Worm (Caenorhabditis elegans) whole organism, young adult: Measurements from ENCODE around the gene D1054.3.

Source experiments
- B0035.1 ChIP-seq: sonication (generic microtip); optimal IDR thresholded peaks from 2 replicates; lab custom pipeline; 2016; ENCODE audit warnings: missing genetic modification characterization, mild to moderate bottlenecking, missing compliant biosample characterization, missing genotype, missing genetic modification reagents
- B0261.1 ChIP-seq: sonication (generic microtip); optimal IDR thresholded peaks from 2 replicates; lab custom pipeline; 2016; ENCODE audit warnings: mild to moderate bottlenecking, missing genetic modification characterization, moderate library complexity, missing compliant biosample characterization
- C17E4.6 ChIP-seq: fragments of 200-800 bp; sonication (Bioruptor generic); IDR thresholded peaks from 2 replicates; pipeline ENCODE4 v1.3.6; 2022; ENCODE audit warnings: missing genetic modification reagents, missing genetic modification characterization, missing compliant biosample characterization
- F10E7.11 ChIP-seq: sonication (generic microtip); optimal IDR thresholded peaks from 2 replicates; lab custom pipeline; 2017; ENCODE audit warnings: mild to moderate bottlenecking, missing genetic modification characterization, moderate library complexity, missing compliant biosample characterization
- F52B5.7 ChIP-seq: sonication (generic microtip); optimal IDR thresholded peaks from 2 replicates; lab custom pipeline; 2016; ENCODE audit warnings: mild to moderate bottlenecking, missing genetic modification characterization, missing compliant biosample characterization
- F55B11.4 ChIP-seq: sonication (generic microtip); optimal IDR thresholded peaks from 2 replicates; lab custom pipeline; 2016; ENCODE audit warnings: missing compliant biosample characterization, missing genetic modification characterization, borderline replicate concordance; ENCODE audit not compliant: insufficient read depth
- F57C9.4 ChIP-seq: sonication (generic microtip); optimal IDR thresholded peaks from 2 replicates; lab custom pipeline; 2017; ENCODE audit warnings: mild to moderate bottlenecking, missing genetic modification characterization, missing compliant biosample characterization
- T07F8.4 ChIP-seq: sonication (generic microtip); optimal IDR thresholded peaks from 2 replicates; lab custom pipeline; 2016; ENCODE audit warnings: mild to moderate bottlenecking, missing genetic modification characterization, moderate library complexity, missing compliant biosample characterization
- Y53F4B.3 ChIP-seq: fragments of 200-800 bp; sonication (Bioruptor generic); IDR thresholded peaks from 2 replicates; pipeline ENCODE4 v1.3.6; 2022; ENCODE audit warnings: missing genetic modification reagents, missing genetic modification characterization, missing compliant biosample characterization
- Y53G8AR.9 ChIP-seq: fragments of 200-800 bp; sonication (Bioruptor generic); conservative IDR thresholded peaks from 2 replicates; pipeline ENCODE4 v1.3.6; 2022; ENCODE audit warnings: missing genetic modification reagents, missing genetic modification characterization, missing compliant biosample characterization
- ama-1 ChIP-seq, 3 experiments: fragments of 150-350 bp in 1 of 3; sonication (generic microtip) in 2 of 3; optimal IDR thresholded peaks; 2 replicates each; lab custom pipeline; 2014 to 2018; ENCODE audit warnings: missing biosample characterization in 2 of 3, missing genetic modification characterization in 2 of 3, missing genetic modification reagents in 2 of 3
- atf-7 ChIP-seq: sonication (generic microtip); optimal IDR thresholded peaks from 2 replicates; lab custom pipeline; 2017; ENCODE audit warnings: mild to moderate bottlenecking, missing genetic modification characterization, missing compliant biosample characterization
- attf-3 ChIP-seq: fragments of 200-800 bp; sonication (Bioruptor generic); conservative IDR thresholded peaks from 2 replicates; pipeline ENCODE4 v1.3.6; 2022; ENCODE audit warnings: missing genetic modification reagents, missing genetic modification characterization, missing compliant biosample characterization
- attf-5 ChIP-seq: fragments of 200-800 bp; sonication (Bioruptor generic); optimal IDR thresholded peaks from 2 replicates; lab custom pipeline; 2018; ENCODE audit warnings: mild to moderate bottlenecking, missing genetic modification characterization, missing compliant biosample characterization
- attf-6 ChIP-seq: fragments of 200-800 bp; sonication (Bioruptor generic); IDR thresholded peaks from 2 replicates; pipeline ENCODE4 v1.3.6; 2022; ENCODE audit warnings: missing genetic modification reagents, missing genetic modification characterization, missing compliant biosample characterization
- ccch-3 ChIP-seq: fragments of 200-800 bp; sonication (Bioruptor generic); optimal IDR thresholded peaks from 2 replicates; lab custom pipeline; 2018; ENCODE audit warnings: mild to moderate bottlenecking, missing genetic modification characterization, missing compliant biosample characterization
- ceh-100 ChIP-seq: fragments of 200-800 bp; sonication (Bioruptor generic); IDR thresholded peaks from 2 replicates; pipeline ENCODE4 v1.3.6; 2022; ENCODE audit warnings: missing genetic modification reagents, missing genetic modification characterization, missing compliant biosample characterization
- ceh-58 ChIP-seq: fragments of 200-800 bp; sonication (Bioruptor generic); IDR thresholded peaks from 2 replicates; pipeline ENCODE4 v1.3.6; 2022; ENCODE audit warnings: missing genetic modification characterization, missing compliant biosample characterization
- chd-7 ChIP-seq: sonication (generic microtip); optimal IDR thresholded peaks from 2 replicates; lab custom pipeline; 2016; ENCODE audit warnings: mild to moderate bottlenecking, missing genetic modification characterization, moderate library complexity, missing compliant biosample characterization
- dpl-1 ChIP-seq: fragments of 150-350 bp; optimal IDR thresholded peaks from 2 replicates; lab custom pipeline; 2014; ENCODE audit warnings: missing biosample characterization, missing genetic modification reagents, missing genetic modification characterization
- ets-4 ChIP-seq: fragments of 200-800 bp; sonication (Bioruptor generic); optimal IDR thresholded peaks from 2 replicates; lab custom pipeline; 2018; ENCODE audit warnings: mild to moderate bottlenecking, missing genetic modification characterization, missing compliant biosample characterization
- hlh-12 ChIP-seq: sonication (generic microtip); optimal IDR thresholded peaks from 2 replicates; lab custom pipeline; 2016; ENCODE audit warnings: missing genetic modification characterization, missing compliant biosample characterization
- hmg-1.2 ChIP-seq: fragments of 200-800 bp; sonication (Bioruptor generic); IDR thresholded peaks from 2 replicates; pipeline ENCODE4 v1.3.6; 2022; ENCODE audit warnings: missing genetic modification reagents, missing genetic modification characterization, missing compliant biosample characterization
- hmg-20 ChIP-seq: fragments of 200-800 bp; sonication (Bioruptor generic); IDR thresholded peaks from 2 replicates; pipeline ENCODE4 v1.3.6; 2022; ENCODE audit warnings: missing genetic modification reagents, missing genetic modification characterization, missing compliant biosample characterization
- hrde-1 ChIP-seq: sonication (generic microtip); optimal IDR thresholded peaks from 2 replicates; lab custom pipeline; 2016; ENCODE audit warnings: missing genetic modification characterization, mild to moderate bottlenecking, missing compliant biosample characterization, moderate library complexity, missing genotype, missing genetic modification reagents, borderline replicate concordance
- hsf-1 ChIP-seq: fragments of 200-800 bp; sonication (Bioruptor generic); IDR thresholded peaks from 2 replicates; pipeline ENCODE4 v1.3.6; 2022; ENCODE audit warnings: missing genetic modification reagents, missing genetic modification characterization, missing compliant biosample characterization
- let-607 ChIP-seq, 2 experiments: fragments of 200-800 bp in 1 of 2; sonication (Bioruptor generic) in 1 of 2; sonication (generic microtip) in 1 of 2; optimal IDR thresholded peaks; 2 replicates each; lab custom pipeline; 2016 to 2018; ENCODE audit warnings: mild to moderate bottlenecking in 2 of 2, missing compliant biosample characterization in 2 of 2, missing genetic modification characterization in 2 of 2, moderate library complexity in 2 of 2, missing genotype in 1 of 2
- lin-54 ChIP-seq: fragments of 200-800 bp; sonication (Bioruptor generic); optimal IDR thresholded peaks from 2 replicates; lab custom pipeline; 2018; ENCODE audit warnings: mild to moderate bottlenecking, missing genetic modification characterization, missing compliant biosample characterization
- madf-6 ChIP-seq: fragments of 200-800 bp; sonication (Bioruptor generic); IDR thresholded peaks from 2 replicates; pipeline ENCODE4 v1.3.6; 2022; ENCODE audit warnings: missing genetic modification reagents, missing genetic modification characterization, missing compliant biosample characterization
- nfya-1 ChIP-seq: sonication (generic microtip); optimal IDR thresholded peaks from 2 replicates; lab custom pipeline; 2017; ENCODE audit warnings: antibody characterized with exemption, missing compliant biosample characterization, missing genetic modification characterization, borderline replicate concordance; ENCODE audit not compliant: insufficient read depth
- nfya-2 ChIP-seq: fragments of 200-800 bp; sonication (Bioruptor generic); IDR thresholded peaks from 2 replicates; pipeline ENCODE4 v1.3.6; 2022; ENCODE audit warnings: missing genetic modification reagents, missing genetic modification characterization, missing compliant biosample characterization
- nhr-120 ChIP-seq: fragments of 200-800 bp; sonication (Bioruptor generic); IDR thresholded peaks from 2 replicates; pipeline ENCODE4 v1.3.6; 2022; ENCODE audit warnings: missing genetic modification characterization, missing compliant biosample characterization
- nhr-80 ChIP-seq: sonication (generic microtip); optimal IDR thresholded peaks from 2 replicates; lab custom pipeline; 2016; ENCODE audit warnings: missing genetic modification characterization, missing compliant biosample characterization
- pha-4 ChIP-seq: fragments of 150-350 bp; sonication (generic microtip); optimal IDR thresholded peaks from 2 replicates; lab custom pipeline; 2014; ENCODE audit warnings: missing biosample characterization, missing genetic modification reagents, missing genetic modification characterization
- sdz-38 ChIP-seq: sonication (generic microtip); optimal IDR thresholded peaks from 2 replicates; lab custom pipeline; 2016; ENCODE audit warnings: missing genotype, missing genetic modification characterization, missing compliant biosample characterization
- sea-2 ChIP-seq: fragments of 200-800 bp; sonication (Bioruptor generic); IDR thresholded peaks from 2 replicates; pipeline ENCODE4 v1.3.6; 2022; ENCODE audit warnings: missing genetic modification characterization, missing compliant biosample characterization
- snpc-1.3 ChIP-seq: sonication (generic microtip); optimal IDR thresholded peaks from 2 replicates; lab custom pipeline; 2017; ENCODE audit warnings: missing genetic modification characterization, mild to moderate bottlenecking, missing compliant biosample characterization, antibody characterized with exemption, moderate library complexity, missing genotype, missing genetic modification reagents; ENCODE audit not compliant: insufficient read depth
- tbp1 ChIP-seq: fragments of 200-800 bp; sonication (Bioruptor generic); optimal IDR thresholded peaks from 2 replicates; lab custom pipeline; 2018; ENCODE audit warnings: mild to moderate bottlenecking, missing genetic modification characterization, missing compliant biosample characterization
- tbx-9 ChIP-seq: sonication (generic microtip); optimal IDR thresholded peaks from 2 replicates; lab custom pipeline; 2016; ENCODE audit warnings: borderline replicate concordance, missing genetic modification characterization, inconsistent platforms, missing compliant biosample characterization
- unc-130 ChIP-seq: sonication (generic microtip); optimal IDR thresholded peaks from 2 replicates; lab custom pipeline; 2016; ENCODE audit warnings: missing genetic modification reagents, missing genetic modification characterization, missing compliant biosample characterization
- unc-62 ChIP-seq: fragments of 150-350 bp; optimal IDR thresholded peaks from 2 replicates; lab custom pipeline; 2014; ENCODE audit warnings: missing biosample characterization, missing genetic modification reagents, missing genetic modification characterization
- xnd-1 ChIP-seq: sonication (generic microtip); optimal IDR thresholded peaks from 2 replicates; lab custom pipeline; 2016; ENCODE audit warnings: missing genotype, missing genetic modification reagents, missing genetic modification characterization, missing compliant biosample characterization
- ztf-18 ChIP-seq: sonication (generic microtip); optimal IDR thresholded peaks from 2 replicates; lab custom pipeline; 2016; ENCODE audit warnings: missing genotype, mild to moderate bottlenecking, missing genetic modification characterization, missing compliant biosample characterization
- ztf-28 ChIP-seq: fragments of 200-800 bp; sonication (Bioruptor generic); IDR thresholded peaks from 2 replicates; pipeline ENCODE4 v1.3.6; 2022; ENCODE audit warnings: missing genetic modification reagents, missing genetic modification characterization, missing compliant biosample characterization
- ztf-3 ChIP-seq: fragments of 200-800 bp; sonication (Bioruptor generic); optimal IDR thresholded peaks from 2 replicates; lab custom pipeline; 2018; ENCODE audit warnings: mild to moderate bottlenecking, missing genetic modification characterization, missing compliant biosample characterization

The D1054.3 gene

DNA sequence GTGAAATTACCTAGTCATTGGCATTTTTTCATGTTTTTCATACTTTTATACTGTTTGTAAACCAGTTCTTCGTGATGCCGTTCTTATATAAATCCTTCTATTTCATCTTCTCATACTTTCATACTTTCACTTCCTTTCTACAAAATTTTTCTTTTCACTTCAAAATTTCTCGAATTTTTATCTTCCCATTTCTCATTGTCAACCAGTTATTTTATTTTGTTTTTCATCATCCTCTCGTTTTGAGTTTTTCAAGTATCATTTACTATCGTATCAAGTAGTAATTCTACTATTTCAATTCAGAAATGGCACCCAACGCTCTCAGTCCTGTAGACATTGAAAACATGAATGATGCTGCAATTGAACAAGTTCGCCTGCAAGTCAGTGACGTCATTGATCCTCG lies 12.6 kb upstream of the D1054.3 start, which contains the start of gene F28H7.8:
TSS of gene F28H7.8 (plus strand) at position 301 of the 400 bp plus-strand sequence.
- TF ChIP-seq snpc-1.3 (tag; lab: Kevin White, UChicago) (no peak), madf-6 (no peak), attf-5 (no peak), sea-2 (GFP tag; lab: Robert Waterston, UW) (no peak), chd-7 (tag; lab: Kevin White, UChicago) (no peak), lin-54 (GFP tag; lab: Kevin White, UChicago) (no peak), unc-130 (GFP tag; lab: Kevin White, UChicago) (no peak), dpl-1 (GFP tag; lab: Kevin White, UChicago) (no peak), ztf-28 (GFP tag; lab: Robert Waterston, UW) (no peak), B0035.1 (no peak), ceh-58 (GFP tag; lab: Robert Waterston, UW) (no peak), nfya-1 (no peak), ets-4 (GFP tag; lab: Kevin White, UChicago) (no peak), T07F8.4 (tag; lab: Kevin White, UChicago) (no peak), atf-7 (no peak), tbp1 (GFP tag; lab: Kevin White, UChicago) (no peak), ztf-18 (tag; lab: Kevin White, UChicago) (no peak), F55B11.4 (tag; lab: Kevin White, UChicago) (no peak)

DNA sequence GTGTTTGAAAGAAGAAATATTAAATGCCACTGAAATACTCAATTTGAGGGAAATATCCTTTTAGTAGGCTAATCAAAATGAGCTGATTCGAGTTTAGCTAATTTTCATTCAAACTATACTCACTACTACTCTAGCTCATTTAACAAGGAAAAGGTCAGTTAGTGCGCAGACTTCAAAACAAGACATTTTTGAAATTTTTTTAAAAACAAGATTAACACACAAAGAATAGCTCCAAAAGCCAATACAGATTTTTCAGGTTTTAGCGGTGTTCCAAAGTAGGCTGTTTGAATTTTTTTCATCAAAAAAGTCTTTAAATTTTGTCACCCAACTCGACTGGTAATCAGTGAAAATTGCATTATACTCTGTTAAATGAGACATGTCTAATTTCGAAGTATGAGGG lies 10.4 kb upstream of the D1054.3 start:
- TF ChIP-seq hrde-1 (no peak), ccch-3 (GFP tag; lab: Kevin White, UChicago) (no peak), tbx-9 (tag; lab: Kevin White, UChicago) (no peak), hmg-1.2 (GFP tag; lab: Robert Waterston, UW) (no peak), atf-7 (no peak), hlh-12 (no peak)

DNA sequence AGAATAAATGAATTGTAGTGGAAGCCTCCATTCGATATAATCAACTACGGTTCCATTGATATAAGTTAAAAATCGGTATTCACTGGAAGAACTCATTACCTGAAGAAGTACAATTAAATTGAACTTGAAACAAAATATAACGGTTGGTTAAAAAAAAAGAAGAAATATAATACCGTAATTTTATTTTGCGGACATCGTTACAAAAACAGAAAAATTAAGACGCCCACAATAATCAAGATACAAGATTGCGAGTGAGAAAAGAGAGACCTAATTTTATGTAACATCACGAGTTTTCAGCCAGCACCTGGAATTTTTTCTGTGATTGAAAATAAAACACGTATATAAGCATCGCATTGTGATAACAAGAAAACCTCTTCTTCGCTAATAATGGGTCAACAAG lies 8.6 kb upstream of the D1054.3 start, which contains the start of gene sre-6:
TSS of gene sre-6 (minus strand) at position 101 of the 400 bp plus-strand sequence.
- TF ChIP-seq hsf-1 (no peak), nhr-120 (GFP tag; lab: Robert Waterston, UW) (no peak), nhr-80 (tag; lab: Kevin White, UChicago) (no peak), Y53F4B.3 (GFP tag; lab: Robert Waterston, UW) (no peak), sdz-38 (tag; lab: Kevin White, UChicago) (no peak), ztf-3 (no peak), unc-130 (GFP tag; lab: Kevin White, UChicago) (no peak), F10E7.11 (tag; lab: Kevin White, UChicago) (no peak), B0035.1 (no peak), tbp1 (GFP tag; lab: Kevin White, UChicago) (no peak), chd-7 (tag; lab: Kevin White, UChicago) (no peak), let-607 (tag; optimal IDR thresholded peaks at IDR 0.05; lab: Kevin White, UChicago) (no peak), xnd-1 (tag; lab: Kevin White, UChicago) (no peak), attf-6 (GFP tag; lab: Robert Waterston, UW) (no peak), ceh-100 (GFP tag; lab: Robert Waterston, UW) (no peak)

DNA sequence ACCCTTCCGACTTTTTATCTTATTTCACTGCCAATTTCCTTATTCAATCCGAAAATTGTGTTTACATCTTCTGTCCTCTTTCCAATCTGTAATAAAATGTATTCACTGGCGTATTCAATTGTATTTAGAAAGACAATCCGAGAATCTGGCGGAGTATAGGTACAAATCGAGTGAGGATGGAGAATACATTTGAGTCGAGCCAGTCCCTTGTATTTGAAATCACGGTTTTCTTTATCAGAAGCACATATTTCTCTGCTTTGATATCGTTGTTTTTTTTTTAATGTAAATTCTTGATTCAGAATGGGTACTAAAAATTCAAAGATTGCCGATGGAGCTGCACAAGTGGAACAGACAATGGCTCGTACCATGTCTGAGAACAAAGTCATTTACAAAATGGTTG lies 7.2 kb upstream of the D1054.3 start, which contains the start of gene ocr-1:
TSS of gene ocr-1 (plus strand) at position 301 of the 400 bp plus-strand sequence.
- TF ChIP-seq ceh-58 (GFP tag; lab: Robert Waterston, UW) (no peak), Y53G8AR.9 (no peak), attf-3 (no peak), B0261.1 (no peak), pha-4 (tag; lab: Kevin White, UChicago) (no peak), hmg-20 (GFP tag; lab: Robert Waterston, UW) (no peak), hlh-12 (no peak), ama-1 (optimal IDR thresholded peaks at IDR 0.05; lab: Kevin White, UChicago) (no peak), ama-1 (GFP tag; optimal IDR thresholded peaks at IDR 0.05; lab: Kevin White, UChicago) (no peak), unc-62 (GFP tag; lab: Kevin White, UChicago) (no peak), F52B5.7 (tag; lab: Kevin White, UChicago) (no peak), madf-6 (no peak), F57C9.4 (tag; lab: Kevin White, UChicago) (no peak), nfya-2 (no peak), C17E4.6 (GFP tag; lab: Robert Waterston, UW) (no peak)
